Worm (Caenorhabditis elegans) whole organism, mixed stage, embryonic: ENCODE data around the gene fbxb-48.

Source experiments
- M03D4.4 ChIP-seq: sonication (generic microtip); optimal IDR thresholded peaks from 2 replicates; lab custom pipeline; 2017; ENCODE audit warnings: mild to moderate bottlenecking, missing genetic modification characterization, missing compliant biosample characterization
- bed-3 ChIP-seq: fragments of 200-800 bp; sonication (Bioruptor generic); optimal IDR thresholded peaks from 3 replicates; lab custom pipeline; 2018; ENCODE audit warnings: mild to moderate bottlenecking, missing genetic modification characterization, moderate library complexity, missing compliant biosample characterization
- lsy-2 ChIP-seq: fragments of 150-350 bp; optimal IDR thresholded peaks from 2 replicates; lab custom pipeline; 2014; ENCODE audit warnings: missing biosample characterization, missing genetic modification characterization
- mep-1 ChIP-seq: fragments of 150-350 bp; optimal IDR thresholded peaks from 2 replicates; lab custom pipeline; 2017; ENCODE audit warnings: missing biosample characterization, missing genetic modification reagents, missing genetic modification characterization, inconsistent platforms
- nhr-12 ChIP-seq: fragments of 150-350 bp; optimal IDR thresholded peaks from 2 replicates; lab custom pipeline; 2014; ENCODE audit warnings: missing biosample characterization, missing genetic modification characterization
- pha-4 ChIP-seq: fragments of 150-350 bp; optimal IDR thresholded peaks from 2 replicates; lab custom pipeline; 2018; ENCODE audit warnings: missing biosample characterization, missing genetic modification reagents, missing genetic modification characterization
- sem-2 ChIP-seq: fragments of 200-800 bp; sonication (Bioruptor generic); optimal IDR thresholded peaks from 2 replicates; lab custom pipeline; 2018; ENCODE audit warnings: mild to moderate bottlenecking, missing genetic modification characterization, missing compliant biosample characterization
- snpc-4 ChIP-seq: fragments of 150-350 bp; optimal IDR thresholded peaks from 2 replicates; lab custom pipeline; 2014; ENCODE audit warnings: missing biosample characterization, missing genetic modification characterization
- unc-62 ChIP-seq: fragments of 150-350 bp; optimal IDR thresholded peaks from 2 replicates; lab custom pipeline; 2014; ENCODE audit warnings: missing biosample characterization, missing genetic modification reagents, missing genetic modification characterization

ce11 chrII:1735145-1735544 is 16.1 kb upstream of the fbxb-48 start:
- TF ChIP-seq sem-2 (no peak), pha-4 (tag; lab: Kevin White, UChicago) (no peak), mep-1 (no peak), unc-62 (no peak), lsy-2 (no peak), M03D4.4 (tag; lab: Kevin White, UChicago) (no peak), snpc-4 (tag; lab: Kevin White, UChicago) (no peak), bed-3 (no peak), nhr-12 (no peak)
